Fruit fly (Drosophila melanogaster) whole organism, embryonic: ENCODE measurements around the gene CG10560.
A peak's percentile ranks its signal among the peaks of the same experiment; 100 is the strongest.

Experiments
- ATbp ChIP-seq: fragments of 200-800 bp; sonication (Bioruptor generic); optimal IDR thresholded peaks from 2 replicates; lab custom pipeline; 2017; ENCODE audit warnings: missing biosample characterization, mild to moderate bottlenecking, missing genetic modification characterization, missing genetic modification reagents
- B-H1 ChIP-seq: fragments of 200-800 bp; sonication (Bioruptor generic); IDR thresholded peaks from 3 replicates; pipeline ENCODE4 v1.3.6; 2022; ENCODE audit warnings: missing biosample characterization, missing genetic modification characterization
- Bdp1 ChIP-seq: fragments of 200-800 bp; sonication (Bioruptor generic); optimal IDR thresholded peaks from 3 replicates; lab custom pipeline; 2016; ENCODE audit warnings: missing biosample characterization, missing genetic modification characterization
- BtbVII ChIP-seq: fragments of 200-800 bp; sonication (Bioruptor generic); optimal IDR thresholded peaks from 3 replicates; lab custom pipeline; 2017; ENCODE audit warnings: missing biosample characterization, mild to moderate bottlenecking, missing genetic modification characterization
- CG10209 ChIP-seq: fragments of 200-800 bp; sonication (Bioruptor generic); optimal IDR thresholded peaks from 3 replicates; lab custom pipeline; 2017; ENCODE audit warnings: missing biosample characterization, mild to moderate bottlenecking, missing genetic modification characterization, missing genetic modification reagents
- CG11247 ChIP-seq: fragments of 200-800 bp; sonication (Bioruptor generic); IDR thresholded peaks from 2 replicates; pipeline ENCODE4 v1.3.6; 2022; ENCODE audit warnings: missing biosample characterization, missing genetic modification characterization
- CG12104 ChIP-seq: fragments of 200-800 bp; sonication (Bioruptor generic); optimal IDR thresholded peaks from 3 replicates; lab custom pipeline; 2016; ENCODE audit warnings: missing biosample characterization, missing genetic modification characterization
- CG12769 ChIP-seq: fragments of 200-800 bp; sonication (Bioruptor generic); optimal IDR thresholded peaks from 2 replicates; lab custom pipeline; 2019; ENCODE audit warnings: missing biosample characterization, mild to moderate bottlenecking, missing genetic modification characterization, moderate library complexity
- CG14014 ChIP-seq: fragments of 200-800 bp; sonication (Bioruptor generic); IDR thresholded peaks from 2 replicates; pipeline ENCODE4 v1.3.6; 2022; ENCODE audit warnings: missing biosample characterization, missing genetic modification characterization
- CG17359 ChIP-seq: fragments of 200-800 bp; sonication (Bioruptor generic); optimal IDR thresholded peaks from 3 replicates; lab custom pipeline; 2018; ENCODE audit warnings: missing biosample characterization, mild to moderate bottlenecking, missing genetic modification characterization, moderate library complexity
- CG17568 ChIP-seq: fragments of 200-800 bp; sonication (Bioruptor generic); optimal IDR thresholded peaks from 2 replicates; lab custom pipeline; 2018; ENCODE audit warnings: missing biosample characterization, mild to moderate bottlenecking, missing genetic modification characterization, moderate library complexity
- CG18011 ChIP-seq: fragments of 200-800 bp; sonication (Bioruptor generic); optimal IDR thresholded peaks from 2 replicates; lab custom pipeline; 2017; ENCODE audit warnings: missing biosample characterization, missing genetic modification characterization, mild to moderate bottlenecking, moderate library complexity, missing genotype
- CG18619 ChIP-seq: fragments of 200-800 bp; sonication (Bioruptor generic); optimal IDR thresholded peaks from 3 replicates; lab custom pipeline; 2017; ENCODE audit warnings: missing biosample characterization, mild to moderate bottlenecking, missing genetic modification characterization
- CG2199 ChIP-seq: fragments of 200-800 bp; sonication (Bioruptor generic); IDR thresholded peaks from 3 replicates; pipeline ENCODE4 v1.3.6; 2022; ENCODE audit warnings: missing biosample characterization, missing genetic modification characterization
- CG2875 ChIP-seq: fragments of 200-800 bp; sonication (Bioruptor generic); optimal IDR thresholded peaks from 2 replicates; lab custom pipeline; 2017; ENCODE audit warnings: missing biosample characterization, mild to moderate bottlenecking, missing genetic modification characterization, missing genetic modification reagents
- CG32772 ChIP-seq: fragments of 200-800 bp; sonication (Bioruptor generic); IDR thresholded peaks from 2 replicates; pipeline ENCODE4 v1.3.6; 2022; ENCODE audit warnings: missing biosample characterization, missing genetic modification characterization
- CG33557 ChIP-seq: fragments of 200-800 bp; sonication (Bioruptor generic); optimal IDR thresholded peaks from 2 replicates; lab custom pipeline; 2019; ENCODE audit warnings: missing biosample characterization, mild to moderate bottlenecking, missing genetic modification characterization, moderate library complexity
- CG4404 ChIP-seq: fragments of 200-800 bp; sonication (Bioruptor generic); IDR thresholded peaks from 2 replicates; pipeline ENCODE4 v1.3.6; 2022; ENCODE audit warnings: missing biosample characterization, missing genetic modification characterization
- CG6683 ChIP-seq: fragments of 200-800 bp; sonication (Bioruptor generic); optimal IDR thresholded peaks from 2 replicates; lab custom pipeline; 2017; ENCODE audit warnings: missing biosample characterization, mild to moderate bottlenecking, missing genetic modification characterization, missing genetic modification reagents
- CG7928 ChIP-seq: fragments of 200-800 bp; sonication (Bioruptor generic); optimal IDR thresholded peaks from 2 replicates; lab custom pipeline; 2017; ENCODE audit warnings: missing biosample characterization, mild to moderate bottlenecking, missing genetic modification characterization
- CG8089 ChIP-seq: fragments of 200-800 bp; sonication (Bioruptor generic); optimal IDR thresholded peaks from 3 replicates; lab custom pipeline; 2016; ENCODE audit warnings: missing biosample characterization, missing genetic modification characterization
- CG8290 ChIP-seq, 3 experiments: fragments of 200-800 bp; sonication (Bioruptor generic); optimal IDR thresholded peaks; 2 replicates each; lab custom pipeline; 2016 to 2019; ENCODE audit warnings: missing biosample characterization in 3 of 3, missing genetic modification characterization in 3 of 3, mild to moderate bottlenecking in 2 of 3, moderate library complexity in 1 of 3
- CG9727 ChIP-seq: fragments of 200-800 bp; sonication (Bioruptor generic); optimal IDR thresholded peaks from 3 replicates; lab custom pipeline; 2017; ENCODE audit warnings: missing biosample characterization, mild to moderate bottlenecking, missing genetic modification characterization
- CrebB ChIP-seq: fragments of 200-800 bp; sonication (Bioruptor generic); optimal IDR thresholded peaks from 3 replicates; lab custom pipeline; 2018; ENCODE audit warnings: missing biosample characterization, mild to moderate bottlenecking, missing genetic modification characterization
- D19A ChIP-seq: fragments of 200-800 bp; optimal IDR thresholded peaks from 3 replicates; lab custom pipeline; 2019; ENCODE audit warnings: missing biosample characterization, mild to moderate bottlenecking, missing genetic modification characterization, moderate library complexity
- E2f2 ChIP-seq: fragments of 200-800 bp; sonication (Bioruptor generic); IDR thresholded peaks from 2 replicates; pipeline ENCODE4 v1.3.6; 2022; ENCODE audit warnings: missing biosample characterization, missing genetic modification characterization
- Eip74EF ChIP-seq, 2 experiments: fragments of 200-800 bp in 1 of 2; fragments of >200 bp in 1 of 2; sonication (Bioruptor generic) in 1 of 2; optimal IDR thresholded peaks; 2 replicates each; lab custom pipeline; 2017 to 2019; ENCODE audit warnings: missing biosample characterization in 2 of 2, missing genetic modification characterization in 2 of 2, mild to moderate bottlenecking in 1 of 2, moderate library complexity in 1 of 2
- HLH3B ChIP-seq: fragments of 200-800 bp; sonication (Bioruptor generic); IDR thresholded peaks from 2 replicates; pipeline ENCODE4 v1.3.6; 2022; ENCODE audit warnings: missing biosample characterization, missing genetic modification characterization
- HLH54F ChIP-seq: fragments of 200-800 bp; sonication (Bioruptor generic); optimal IDR thresholded peaks from 3 replicates; lab custom pipeline; 2016; ENCODE audit warnings: missing biosample characterization, missing genetic modification characterization
- Hmr ChIP-seq: fragments of 200-800 bp; sonication (Bioruptor generic); optimal IDR thresholded peaks from 3 replicates; lab custom pipeline; 2017; ENCODE audit warnings: mild to moderate bottlenecking, missing biosample characterization, missing genetic modification reagents, missing genetic modification characterization
- Hr78 ChIP-seq, 2 experiments: fragments of 200-800 bp in 1 of 2; fragments of >200 bp in 1 of 2; sonication (Bioruptor generic) in 1 of 2; optimal IDR thresholded peaks; 2 replicates each; lab custom pipeline; 2017 to 2019; ENCODE audit warnings: missing biosample characterization in 2 of 2, missing genetic modification characterization in 2 of 2, mild to moderate bottlenecking in 1 of 2, moderate library complexity in 1 of 2
- MBD-R2 ChIP-seq: fragments of 200-800 bp; sonication (Bioruptor generic); IDR thresholded peaks from 2 replicates; pipeline ENCODE4 v1.3.6; 2022; ENCODE audit warnings: missing biosample characterization, missing genetic modification characterization
- MTF-1 ChIP-seq: fragments of 200-800 bp; sonication (Bioruptor generic); optimal IDR thresholded peaks from 2 replicates; lab custom pipeline; 2018; ENCODE audit warnings: missing biosample characterization, mild to moderate bottlenecking, missing genetic modification characterization, borderline replicate concordance
- Mes4 ChIP-seq: fragments of 200-800 bp; sonication (Bioruptor generic); optimal IDR thresholded peaks from 2 replicates; lab custom pipeline; 2016; ENCODE audit warnings: missing biosample characterization, missing genetic modification characterization
- NC2α ChIP-seq: fragments of 200-800 bp; sonication (Bioruptor generic); optimal IDR thresholded peaks from 2 replicates; lab custom pipeline; 2016; ENCODE audit warnings: missing biosample characterization, missing genetic modification characterization
- al ChIP-seq: fragments of 200-800 bp; sonication (Bioruptor generic); IDR thresholded peaks from 2 replicates; pipeline ENCODE4 v1.3.6; 2022; ENCODE audit warnings: missing biosample characterization, missing genetic modification characterization
- corto ChIP-seq: fragments of 200-800 bp; sonication (Bioruptor generic); optimal IDR thresholded peaks from 2 replicates; lab custom pipeline; 2016; ENCODE audit warnings: missing biosample characterization, mild to moderate bottlenecking, missing genetic modification characterization, moderate library complexity
- cwo ChIP-seq: fragments of 200-800 bp; sonication (Bioruptor generic); optimal IDR thresholded peaks from 3 replicates; lab custom pipeline; 2017; ENCODE audit warnings: missing biosample characterization, missing genetic modification characterization, mild to moderate bottlenecking, moderate library complexity, missing genetic modification reagents
- exex ChIP-seq: fragments of 200-800 bp; sonication (Bioruptor generic); optimal IDR thresholded peaks from 4 replicates; lab custom pipeline; 2018; ENCODE audit warnings: missing biosample characterization, mild to moderate bottlenecking, missing genetic modification characterization, moderate library complexity
- ftz-f1 ChIP-seq: fragments of 200-800 bp; sonication (Bioruptor generic); optimal IDR thresholded peaks from 2 replicates; lab custom pipeline; 2016; ENCODE audit warnings: missing biosample characterization, missing genetic modification characterization
- ind ChIP-seq: fragments of 200-800 bp; sonication (Bioruptor generic); optimal IDR thresholded peaks from 3 replicates; lab custom pipeline; 2016; ENCODE audit warnings: missing biosample characterization, missing genetic modification characterization
- lab ChIP-seq: fragments of 200-800 bp; sonication (Bioruptor generic); optimal IDR thresholded peaks from 3 replicates; lab custom pipeline; 2017; ENCODE audit warnings: missing biosample characterization, missing genetic modification characterization, mild to moderate bottlenecking, moderate library complexity, missing genetic modification reagents
- pfk ChIP-seq: fragments of 200-800 bp; sonication (Bioruptor generic); optimal IDR thresholded peaks from 2 replicates; lab custom pipeline; 2018; ENCODE audit warnings: missing biosample characterization, mild to moderate bottlenecking, missing genetic modification characterization, moderate library complexity
- pum ChIP-seq: fragments of 200-800 bp; sonication (Bioruptor generic); optimal IDR thresholded peaks from 2 replicates; lab custom pipeline; 2016; ENCODE audit warnings: missing biosample characterization, missing genetic modification characterization
- sna ChIP-seq: fragments of 200-800 bp; sonication (Bioruptor generic); IDR thresholded peaks from 2 replicates; pipeline ENCODE4 v1.3.6; 2022; ENCODE audit warnings: missing biosample characterization, missing genetic modification characterization; ENCODE audit not compliant: partially characterized antibody
- ssp ChIP-seq: fragments of 200-800 bp; sonication (Bioruptor generic); IDR thresholded peaks from 2 replicates; pipeline ENCODE4 v1.3.6; 2022; ENCODE audit warnings: missing biosample characterization, missing genetic modification characterization
- trh ChIP-seq: fragments of 200-800 bp; sonication (Bioruptor generic); optimal IDR thresholded peaks from 2 replicates; lab custom pipeline; 2016; ENCODE audit warnings: missing biosample characterization, missing genetic modification characterization
- ttk ChIP-seq: fragments of 200-800 bp; sonication (Bioruptor generic); IDR thresholded peaks from 2 replicates; pipeline ENCODE4 v2.1.2; 2022; ENCODE audit warnings: missing biosample characterization, missing genetic modification characterization
- usp ChIP-seq: fragments of >200 bp; optimal IDR thresholded peaks from 2 replicates; lab custom pipeline; 2017; ENCODE audit warnings: missing biosample characterization, missing genetic modification characterization
- zfh2 ChIP-seq: fragments of 200-800 bp; sonication (Bioruptor generic); optimal IDR thresholded peaks from 2 replicates; lab custom pipeline; 2016; ENCODE audit warnings: missing biosample characterization, missing genetic modification characterization

The CG10560 gene

DNA sequence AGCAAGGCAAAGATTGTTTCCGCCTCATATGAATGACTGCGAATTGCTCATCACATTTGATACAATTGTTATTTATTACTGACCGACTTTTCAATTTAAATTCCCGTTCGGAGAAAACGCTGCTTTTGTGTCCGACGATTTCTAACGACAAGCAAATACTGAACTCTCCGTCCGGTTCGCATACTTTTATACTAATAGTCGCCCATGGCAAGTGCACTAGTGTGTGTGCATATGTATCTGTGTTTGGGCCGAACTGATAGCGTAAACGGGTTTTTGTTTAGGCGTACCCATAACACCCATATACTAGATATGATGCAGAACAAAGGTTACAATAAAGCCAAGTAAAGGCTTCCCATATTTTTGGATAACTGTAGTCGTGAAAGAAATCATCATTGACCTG lies 11.7 kb downstream of the CG10560 start, which contains the start of gene CG10550 (continued):
- peak; percentile 2 for TF ChIP-seq lab
- no peak for TF ChIP-seq CG2875
- TF ChIP-seq CG8089 (GFP tag; lab: Kevin White, UChicago) = no peak
- no peak for TF ChIP-seq CG18619 (GFP tag; lab: Kevin White, UChicago)
- no peak for TF ChIP-seq ATbp (GFP tag; lab: Kevin White, UChicago)
- no peak for TF ChIP-seq BtbVII (GFP tag; lab: Kevin White, UChicago)
- no peak for TF ChIP-seq trh
- TF ChIP-seq B-H1 (GFP tag; lab: Robert Waterston, UW) = no peak
- TF ChIP-seq CG17568 (GFP tag; lab: Kevin White, UChicago) = no peak
- no peak for TF ChIP-seq CG32772 (GFP tag; lab: Robert Waterston, UW)
- no peak for TF ChIP-seq CG10209
- TF ChIP-seq corto = no peak
- no peak for TF ChIP-seq CG33557 (GFP tag; lab: Kevin White, UChicago)
- no peak for TF ChIP-seq cwo (GFP tag; lab: Kevin White, UChicago)
- TF ChIP-seq CG11247 (GFP tag; lab: Robert Waterston, UW) = no peak
- TF ChIP-seq al (GFP tag; lab: Robert Waterston, UW) = no peak
- TF ChIP-seq HLH54F = no peak
- TF ChIP-seq ttk (GFP tag; lab: Robert Waterston, UW) = no peak
- TF ChIP-seq MBD-R2 = no peak
- TF ChIP-seq CG7928 (GFP tag; lab: Kevin White, UChicago) = no peak
- no peak for TF ChIP-seq Mes4 (GFP tag; lab: Kevin White, UChicago)
- peak in 1 of 2 experiments; percentile 63 for TF ChIP-seq Hr78 (GFP tag; optimal IDR thresholded peaks at IDR 0.05; lab: Kevin White, UChicago)
- TF ChIP-seq Bdp1 = no peak
- TF ChIP-seq CG8290 (GFP tag; optimal IDR thresholded peaks at IDR 0.05; lab: Kevin White, UChicago) = no peak
- TF ChIP-seq CG8290 (tag; optimal IDR thresholded peaks at IDR 0.05; lab: Kevin White, UChicago) = peak in 1 of 2 experiments; percentile 53
- no peak for TF ChIP-seq CrebB (tag; lab: Kevin White, UChicago)
- TF ChIP-seq Hmr (GFP tag; lab: Kevin White, UChicago) = no peak
- no peak for TF ChIP-seq CG9727 (GFP tag; lab: Kevin White, UChicago)
- no peak for TF ChIP-seq D19A
- TF ChIP-seq HLH3B = no peak
- TF ChIP-seq pfk (GFP tag; lab: Kevin White, UChicago) = no peak
- TF ChIP-seq MTF-1 (GFP tag; lab: Kevin White, UChicago) = no peak
- no peak for TF ChIP-seq CG17359
- no peak for TF ChIP-seq CG4404 (GFP tag; lab: Robert Waterston, UW)
- peak; percentile 41 for TF ChIP-seq exex
- no peak for TF ChIP-seq E2f2 (GFP tag; lab: Robert Waterston, UW)
- TF ChIP-seq ind (GFP tag; lab: Kevin White, UChicago) = no peak
- no peak for TF ChIP-seq CG18011 (GFP tag; lab: Kevin White, UChicago)
- no peak for TF ChIP-seq Eip74EF (GFP tag; optimal IDR thresholded peaks at IDR 0.05; lab: Kevin White, UChicago)
- peak; percentile 51 for TF ChIP-seq CG12769
- no peak for TF ChIP-seq pum (GFP tag; lab: Kevin White, UChicago)
- TF ChIP-seq usp (GFP tag; lab: Kevin White, UChicago) = no peak
- TF ChIP-seq CG14014 (GFP tag; lab: Robert Waterston, UW) = no peak
- TF ChIP-seq CG6683 (GFP tag; lab: Kevin White, UChicago) = no peak
- peak; percentile 40; the same call in 1 of the 3 replicates for TF ChIP-seq CG2199 (GFP tag; lab: Robert Waterston, UW)
- TF ChIP-seq zfh2 (GFP tag; lab: Kevin White, UChicago) = no peak
- no peak for TF ChIP-seq CG12104 (GFP tag; lab: Kevin White, UChicago)
- TF ChIP-seq ftz-f1 (GFP tag; lab: Kevin White, UChicago) = no peak
- no peak for TF ChIP-seq NC2α (GFP tag; lab: Kevin White, UChicago)
- TF ChIP-seq sna (GFP tag; lab: Robert Waterston, UW) = no peak
- no peak for TF ChIP-seq ssp (GFP tag; lab: Robert Waterston, UW)
